Worm (Caenorhabditis elegans) whole organism, young adult: ENCODE measurements around the gene C17E7.13.

Experiments used
- F39B2.1 ChIP-seq: fragments of 200-800 bp; sonication (Bioruptor generic); IDR thresholded peaks from 2 replicates; pipeline ENCODE4 v1.3.6; 2022; ENCODE audit warnings: missing genetic modification reagents, missing genetic modification characterization, missing compliant biosample characterization
- Y67H2A.10 ChIP-seq: fragments of 200-800 bp; sonication (Bioruptor generic); conservative IDR thresholded peaks from 2 replicates; pipeline ENCODE4 v1.3.6; 2022; ENCODE audit warnings: missing genetic modification reagents, missing genetic modification characterization, missing compliant biosample characterization
- cebp-2 ChIP-seq: fragments of 200-800 bp; sonication (Bioruptor generic); IDR thresholded peaks from 2 replicates; pipeline ENCODE4 v1.3.6; 2022; ENCODE audit warnings: missing genetic modification characterization, missing compliant biosample characterization
- ekl-4 ChIP-seq: fragments of 200-800 bp; sonication (Bioruptor generic); IDR thresholded peaks from 2 replicates; pipeline ENCODE4 v1.3.6; 2022; ENCODE audit warnings: missing genetic modification reagents, missing genetic modification characterization, missing compliant biosample characterization
- lsy-27 ChIP-seq: sonication (generic microtip); optimal IDR thresholded peaks from 2 replicates; lab custom pipeline; 2017; ENCODE audit warnings: missing genetic modification characterization, mild to moderate bottlenecking, missing compliant biosample characterization, antibody characterized with exemption, missing genotype, borderline replicate concordance; ENCODE audit not compliant: insufficient read depth
- nfya-2 ChIP-seq: fragments of 200-800 bp; sonication (Bioruptor generic); IDR thresholded peaks from 2 replicates; pipeline ENCODE4 v1.3.6; 2022; ENCODE audit warnings: missing genetic modification reagents, missing genetic modification characterization, missing compliant biosample characterization
- tbx-9 ChIP-seq: sonication (generic microtip); optimal IDR thresholded peaks from 2 replicates; lab custom pipeline; 2016; ENCODE audit warnings: borderline replicate concordance, missing genetic modification characterization, inconsistent platforms, missing compliant biosample characterization
- unc-62 ChIP-seq: fragments of 150-350 bp; optimal IDR thresholded peaks from 2 replicates; lab custom pipeline; 2014; ENCODE audit warnings: missing biosample characterization, missing genetic modification reagents, missing genetic modification characterization
- xnd-1 ChIP-seq: sonication (generic microtip); optimal IDR thresholded peaks from 2 replicates; lab custom pipeline; 2016; ENCODE audit warnings: missing genotype, missing genetic modification reagents, missing genetic modification characterization, missing compliant biosample characterization

ce11 chrV:3868905-3869304, 20.2 kb downstream of the C17E7.13 start, which contains the start of gene nhr-157:
- TF ChIP-seq ekl-4 (GFP tag; lab: Robert Waterston, UW) (no peak), lsy-27 (tag; lab: Kevin White, UChicago) (no peak), xnd-1 (tag; lab: Kevin White, UChicago) (no peak), unc-62 (no peak), nfya-2 (GFP tag; lab: Robert Waterston, UW) (no peak), cebp-2 (GFP tag; lab: Robert Waterston, UW) (no peak), tbx-9 (tag; lab: Kevin White, UChicago) (no peak), Y67H2A.10 (GFP tag; lab: Robert Waterston, UW) (no peak), F39B2.1 (no peak)
